Worm (Caenorhabditis elegans): ENCODE results near the gene mcp-1.

ce11 chrV:5991490-5992069 lies 30.0 kb downstream of the mcp-1 start:
- TF ChIP-seq unc-62 (GFP tag; optimal IDR thresholded peaks at IDR 0.05) (peak; percentile 52), pha-4 (tag; optimal IDR thresholded peaks at IDR 0.05) (no peak), Y67H2A.10 (GFP tag; conservative IDR thresholded peaks at IDR 0.05) (no peak)

All from whole organism, young adult.